Worm (Caenorhabditis elegans): ENCODE results near the gene cest-8.

The cest-8 gene

DNA sequence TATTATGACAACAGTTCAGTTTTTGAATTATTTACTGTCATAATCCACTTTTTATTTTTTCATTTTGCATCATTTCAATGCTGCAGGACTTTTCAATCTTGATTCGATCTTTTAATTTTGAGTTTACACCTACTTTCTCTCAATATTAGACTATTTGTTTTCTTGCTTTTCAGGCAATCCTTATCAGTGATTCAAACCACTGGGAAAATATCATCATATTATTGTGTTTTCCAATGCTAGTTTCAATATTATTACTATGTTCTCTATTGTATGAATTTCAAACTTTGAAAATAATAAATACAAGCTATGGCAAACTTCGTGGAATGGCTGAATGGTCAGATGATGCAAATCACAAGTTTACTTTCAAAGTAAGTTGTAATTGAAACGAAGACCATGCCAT is at the start of gene cest-8:
cest-8 (plus strand) TSS at position 184 of the 400 bp plus-strand sequence.
- no peak for TF ChIP-seq unc-62 (GFP tag; optimal IDR thresholded peaks at IDR 0.05)

ce11 chrX:12171631-12172348 is 47.7 kb upstream of the cest-8 start, which contains the start of gene F57G12.1:
TSS of gene F57G12.1 (minus strand) at chrX:12171681.
- no peak for TF ChIP-seq unc-62 (GFP tag; optimal IDR thresholded peaks at IDR 0.05)

ce11 chrX:12172482-12173134 is 46.9 kb upstream of the cest-8 start:
- TF ChIP-seq unc-62 (GFP tag; optimal IDR thresholded peaks at IDR 0.05) = no peak

ce11 chrX:12173989-12174388 is 45.5 kb upstream of the cest-8 start:
- TF ChIP-seq unc-62 (GFP tag; optimal IDR thresholded peaks at IDR 0.05) = no peak

- no peak for TF ChIP-seq unc-62 (GFP tag; optimal IDR thresholded peaks at IDR 0.05)
These were observed 44.6 kb upstream of the cest-8 start for ce11 chrX:12174686-12175404.

- TF ChIP-seq unc-62 (GFP tag; optimal IDR thresholded peaks at IDR 0.05) = no peak
These were observed 43.7 kb upstream of the cest-8 start for ce11 chrX:12175667-12176278.

- TF ChIP-seq unc-62 (GFP tag; optimal IDR thresholded peaks at IDR 0.05) = no peak
These were observed 43.1 kb upstream of the cest-8 start for ce11 chrX:12176394-12176793.

- no peak for TF ChIP-seq unc-62 (GFP tag; optimal IDR thresholded peaks at IDR 0.05)
These were observed 42.6 kb upstream of the cest-8 start for ce11 chrX:12176873-12177293.

- no peak for TF ChIP-seq unc-62 (GFP tag; optimal IDR thresholded peaks at IDR 0.05)
These were observed 41.9 kb upstream of the cest-8 start for ce11 chrX:12177521-12177920.

DNA sequence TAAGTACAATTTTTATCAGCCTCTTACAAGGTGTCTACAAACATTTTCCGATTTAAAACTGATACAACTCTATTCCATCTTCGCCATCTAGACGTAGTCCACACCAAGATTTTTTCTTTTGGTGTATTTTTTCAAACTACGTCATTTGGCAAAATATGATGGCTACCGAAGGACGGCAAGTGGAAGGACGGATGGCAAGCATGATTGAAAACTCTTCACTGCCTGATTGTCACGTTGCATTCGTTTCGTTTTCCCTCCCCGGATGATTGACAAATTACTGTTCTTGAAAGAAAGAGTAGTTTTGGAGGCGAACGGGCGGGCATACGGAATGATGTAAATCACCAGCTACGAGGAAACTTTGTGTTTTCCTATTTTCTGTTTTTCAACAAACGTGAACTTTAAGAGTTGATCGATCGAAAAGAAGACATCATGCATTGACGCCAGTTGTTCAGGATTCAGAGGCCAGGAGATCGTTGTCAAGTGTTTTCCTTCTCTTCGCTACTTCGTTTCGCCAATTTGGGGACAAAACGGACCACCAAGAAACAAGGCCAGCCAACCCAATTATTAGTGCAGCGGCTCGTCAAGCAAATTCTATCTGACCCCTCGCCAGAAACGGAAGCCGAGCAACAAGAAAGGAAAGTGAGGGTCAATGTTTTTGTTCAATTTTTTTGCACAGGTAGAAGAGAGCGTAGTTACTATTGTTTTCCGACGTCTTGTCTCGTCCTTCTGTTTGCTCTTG is 40.9 kb upstream of the cest-8 start:
- TF ChIP-seq unc-62 (GFP tag; optimal IDR thresholded peaks at IDR 0.05) = no peak

DNA sequence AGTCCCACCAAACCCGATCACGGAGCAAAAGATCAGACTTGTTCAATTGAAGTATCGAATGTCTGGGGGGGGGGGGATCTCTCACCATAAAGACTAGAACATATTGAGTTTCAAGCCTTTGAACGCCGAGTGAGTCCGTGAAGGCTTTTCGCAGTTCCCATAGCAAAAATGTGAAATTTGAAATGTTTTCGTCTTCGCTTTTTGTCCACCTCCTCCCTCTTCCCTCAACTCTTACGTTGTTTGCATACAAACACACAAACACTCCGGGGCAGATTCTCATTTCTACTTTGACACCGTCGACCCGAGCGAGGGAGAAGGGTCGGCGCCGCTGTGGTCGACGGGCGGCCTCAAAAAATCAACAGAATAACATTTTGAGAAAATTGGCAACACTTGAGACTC is 40.4 kb upstream of the cest-8 start:
- no peak for TF ChIP-seq unc-62 (GFP tag; optimal IDR thresholded peaks at IDR 0.05)

DNA sequence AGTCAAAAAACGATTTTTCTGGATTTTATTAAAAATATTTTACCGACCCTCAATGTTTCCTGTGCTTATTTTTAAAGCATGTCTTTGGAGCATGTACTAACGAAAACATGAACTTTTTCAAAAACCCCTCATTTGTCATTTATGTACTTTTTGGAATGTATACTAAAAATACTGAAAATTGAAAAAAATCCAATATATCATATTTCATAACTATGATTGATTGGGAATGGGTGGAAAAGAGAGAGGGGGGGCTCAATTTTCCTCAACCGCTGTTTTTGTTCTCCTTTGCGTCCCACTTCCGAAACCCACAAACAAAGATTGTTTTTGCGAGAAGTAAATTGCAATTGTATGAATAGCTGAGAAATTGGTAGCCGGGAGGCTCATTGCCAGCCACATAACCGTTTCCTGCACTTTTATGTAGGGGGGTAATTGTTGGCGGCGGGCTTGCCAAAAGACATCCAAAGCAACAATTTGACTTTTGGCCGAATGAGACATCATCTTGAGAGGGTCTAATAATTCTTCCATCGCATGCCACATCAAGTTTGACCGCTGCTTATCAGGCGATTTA is 39.6 kb upstream of the cest-8 start:
- TF ChIP-seq unc-62 (GFP tag; optimal IDR thresholded peaks at IDR 0.05) = no peak

DNA sequence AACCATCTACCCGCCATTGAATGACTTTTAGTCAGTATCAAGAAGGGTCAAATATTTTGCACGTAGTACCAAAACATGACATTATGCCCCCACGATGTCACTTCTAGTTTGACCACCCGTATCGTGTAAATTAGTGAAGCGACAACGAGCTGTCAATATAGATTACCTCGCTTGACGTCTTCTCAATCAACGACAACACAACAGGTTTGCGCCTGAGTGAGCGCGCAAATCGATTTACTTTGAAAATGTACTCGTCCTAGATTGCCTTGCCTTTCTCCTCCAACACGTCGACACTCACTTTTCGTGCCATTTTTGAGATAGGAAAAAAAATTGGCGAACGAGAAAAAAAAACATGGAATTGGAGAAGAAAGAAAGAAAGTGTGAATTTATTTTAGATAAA is 38.8 kb upstream of the cest-8 start:
- TF ChIP-seq unc-62 (GFP tag; optimal IDR thresholded peaks at IDR 0.05) = no peak

- TF ChIP-seq unc-62 (GFP tag; optimal IDR thresholded peaks at IDR 0.05) = no peak
These were observed 37.9 kb upstream of the cest-8 start for ce11 chrX:12181606-12182005.
